Fruit fly (Drosophila melanogaster): ENCODE measurements around the gene tal-1A.

The tal-1A gene

dm6 chr3R:13799567-13800429 lies 13.1 kb upstream of the tal-1A start (continued):
- no peak for TF ChIP-seq Myb (GFP tag; optimal IDR thresholded peaks at IDR 0.05)
- no peak for TF ChIP-seq Asciz (GFP tag; optimal IDR thresholded peaks at IDR 0.05)
- no peak for TF ChIP-seq CG14860 (GFP tag; IDR thresholded peaks at IDR 0.05; ENCODE audit: partially characterized antibody)
- TF ChIP-seq CG10366 (GFP tag; IDR thresholded peaks at IDR 0.05) = no peak
- no peak for TF ChIP-seq p53 (GFP tag; optimal IDR thresholded peaks at IDR 0.05)
- TF ChIP-seq CG10565 (GFP tag; optimal IDR thresholded peaks at IDR 0.05) = no peak
- no peak for TF ChIP-seq Hsf (GFP tag; optimal IDR thresholded peaks at IDR 0.05)
- TF ChIP-seq Dad (GFP tag; optimal IDR thresholded peaks at IDR 0.05) = no peak
- no peak for TF ChIP-seq CG13123 (GFP tag; optimal IDR thresholded peaks at IDR 0.05)
- 0 out of 3 replicates have a peak, but pooled peaks have one; percentile 14 for TF ChIP-seq CG6791 (GFP tag; IDR thresholded peaks at IDR 0.05; ENCODE audit: partially characterized antibody)
- TF ChIP-seq CG12391 (tag; optimal IDR thresholded peaks at IDR 0.05) = peak; percentile 65
- no peak for TF ChIP-seq CG11398 (GFP tag; optimal IDR thresholded peaks at IDR 0.05)
- TF ChIP-seq pb (GFP tag; optimal IDR thresholded peaks at IDR 0.05) = no peak
- TF ChIP-seq en (GFP tag; optimal IDR thresholded peaks at IDR 0.05) = no peak
- no peak for TF ChIP-seq CG34224 (GFP tag; IDR thresholded peaks at IDR 0.05; ENCODE audit: partially characterized antibody)
- no peak for TF ChIP-seq trh (GFP tag; optimal IDR thresholded peaks at IDR 0.05)
- TF ChIP-seq CG18476 (GFP tag; optimal IDR thresholded peaks at IDR 0.05) = no peak
- no peak for TF ChIP-seq ranshi (GFP tag; IDR thresholded peaks at IDR 0.05)
- no peak for TF ChIP-seq CG15011 (GFP tag; optimal IDR thresholded peaks at IDR 0.05)
- TF ChIP-seq wek (GFP tag; optimal IDR thresholded peaks at IDR 0.05) = no peak
- no peak for TF ChIP-seq CG11560 (tag; IDR thresholded peaks at IDR 0.05)
- no peak for TF ChIP-seq corto (GFP tag; optimal IDR thresholded peaks at IDR 0.05)
- no peak for TF ChIP-seq da (GFP tag; optimal IDR thresholded peaks at IDR 0.05)
- TF ChIP-seq klu (GFP tag; IDR thresholded peaks at IDR 0.05) = no peak
- 0 out of 3 replicates have a peak, but pooled peaks have one; percentile 17 for TF ChIP-seq dysf (GFP tag; IDR thresholded peaks at IDR 0.05)
- no peak for TF ChIP-seq otp (GFP tag; IDR thresholded peaks at IDR 0.05)
- TF ChIP-seq zen (tag; optimal IDR thresholded peaks at IDR 0.05) = peak; percentile 62
- no peak for TF ChIP-seq tna (GFP tag; IDR thresholded peaks at IDR 0.05; ENCODE audit: partially characterized antibody)
- TF ChIP-seq Eip74EF (GFP tag; optimal IDR thresholded peaks at IDR 0.05) = no peak
- no peak for TF ChIP-seq gsb (GFP tag; IDR thresholded peaks at IDR 0.05)
- TF ChIP-seq gfzf (GFP tag; optimal IDR thresholded peaks at IDR 0.05) = no peak
- TF ChIP-seq CG6175 (GFP tag; IDR thresholded peaks at IDR 0.05) = no peak
- no peak for TF ChIP-seq CG17328 (GFP tag; IDR thresholded peaks at IDR 0.05)
- no peak for TF ChIP-seq scrt (GFP tag; optimal IDR thresholded peaks at IDR 0.05)
- TF ChIP-seq stwl (tag; optimal IDR thresholded peaks at IDR 0.05) = no peak
- no peak for TF ChIP-seq ara (GFP tag; IDR thresholded peaks at IDR 0.05)
- TF ChIP-seq lmd (GFP tag; IDR thresholded peaks at IDR 0.05) = no peak
- TF ChIP-seq Nf-YA (GFP tag; IDR thresholded peaks at IDR 0.05) = no peak
- peak; percentile 96 for TF ChIP-seq abd-A (tag; optimal IDR thresholded peaks at IDR 0.05)
- peak; percentile 54 for TF ChIP-seq CG8924 (tag; optimal IDR thresholded peaks at IDR 0.05)
- TF ChIP-seq aop (GFP tag; IDR thresholded peaks at IDR 0.05) = no peak
- no peak for TF ChIP-seq kah (GFP tag; optimal IDR thresholded peaks at IDR 0.05)
- no peak for TF ChIP-seq chif (GFP tag; optimal IDR thresholded peaks at IDR 0.05)
- no peak for TF ChIP-seq CG12744 (GFP tag; optimal IDR thresholded peaks at IDR 0.05)
- no peak for TF ChIP-seq Dfd (GFP tag; optimal IDR thresholded peaks at IDR 0.05)
- TF ChIP-seq pita (GFP tag; optimal IDR thresholded peaks at IDR 0.05) = no peak
- TF ChIP-seq gsb-n (tag; optimal IDR thresholded peaks at IDR 0.05) = peak; percentile 62
- no peak for TF ChIP-seq pzg (GFP tag; optimal IDR thresholded peaks at IDR 0.05)
- TF ChIP-seq zfh1 (GFP tag; IDR thresholded peaks at IDR 0.05) = no peak
- no peak for TF ChIP-seq so (GFP tag; IDR thresholded peaks at IDR 0.05)

Measured in whole organism, embryonic.